Fruit fly (Drosophila melanogaster) whole organism, adult: ENCODE data around the gene CG32756.
"Not testable (repeated sequence)": the region's sequence is repeated elsewhere in the genome, so short reads cannot be mapped to it uniquely, and the experiment has no call there.

ENCODE experiments used
- Hr96 ChIP-seq: fragments of 200-800 bp; sonication (Bioruptor generic); optimal IDR thresholded peaks from 2 replicates; lab custom pipeline; 2016; ENCODE audit warnings: missing biosample characterization, missing genetic modification characterization
- kay ChIP-seq: fragments of 200-800 bp; sonication (Bioruptor generic); peaks from one replicate; lab custom pipeline; 2016; ENCODE audit warnings: missing biosample characterization, missing genetic modification characterization, borderline replicate concordance

- TF ChIP-seq kay; Hr96 (GFP tag; lab: Kevin White, UChicago): not testable (repeated sequence)
Measured at dm6 chrX:5945052-5945830, at the start of gene CG32756.
